Fruit fly (Drosophila melanogaster) whole organism, embryonic: Measurements from ENCODE around the gene KFase.

Source experiments
- Abd-B ChIP-seq: fragments of 200-800 bp; sonication (Bioruptor generic); optimal IDR thresholded peaks from 2 replicates; lab custom pipeline; 2018; ENCODE audit warnings: missing biosample characterization, mild to moderate bottlenecking, missing genetic modification characterization, moderate library complexity
- Antp ChIP-seq: fragments of 200-800 bp; sonication (Bioruptor generic); optimal IDR thresholded peaks from 3 replicates; lab custom pipeline; 2016; ENCODE audit warnings: missing biosample characterization, missing genetic modification characterization
- Bgb ChIP-seq: fragments of 200-800 bp; sonication (Bioruptor generic); IDR thresholded peaks from 2 replicates; pipeline ENCODE4 v1.3.6; 2022; ENCODE audit warnings: missing biosample characterization, missing genetic modification characterization; ENCODE audit not compliant: partially characterized antibody
- CG11560 ChIP-seq: fragments of 200-800 bp; sonication (Bioruptor generic); IDR thresholded peaks from 3 replicates; pipeline ENCODE4 v1.3.6; 2022; ENCODE audit warnings: missing biosample characterization, missing genetic modification characterization
- CG12104 ChIP-seq: fragments of 200-800 bp; sonication (Bioruptor generic); optimal IDR thresholded peaks from 3 replicates; lab custom pipeline; 2016; ENCODE audit warnings: missing biosample characterization, missing genetic modification characterization
- CG12769 ChIP-seq: fragments of 200-800 bp; sonication (Bioruptor generic); optimal IDR thresholded peaks from 2 replicates; lab custom pipeline; 2019; ENCODE audit warnings: missing biosample characterization, mild to moderate bottlenecking, missing genetic modification characterization, moderate library complexity
- CG14710 ChIP-seq: fragments of 200-800 bp; sonication (Bioruptor generic); optimal IDR thresholded peaks from 3 replicates; lab custom pipeline; 2019; ENCODE audit warnings: missing biosample characterization, mild to moderate bottlenecking, missing genetic modification characterization, moderate library complexity
- CG17568 ChIP-seq: fragments of 200-800 bp; sonication (Bioruptor generic); optimal IDR thresholded peaks from 2 replicates; lab custom pipeline; 2018; ENCODE audit warnings: missing biosample characterization, mild to moderate bottlenecking, missing genetic modification characterization, moderate library complexity
- CG17612 ChIP-seq: fragments of 200-800 bp; sonication (Bioruptor generic); IDR thresholded peaks from 2 replicates; pipeline ENCODE4 v1.3.6; 2022; ENCODE audit warnings: missing biosample characterization, missing genetic modification characterization
- CG2202 ChIP-seq: fragments of 200-800 bp; sonication (Bioruptor generic); optimal IDR thresholded peaks from 2 replicates; lab custom pipeline; 2018; ENCODE audit warnings: missing biosample characterization, mild to moderate bottlenecking, missing genetic modification characterization
- CG30403 ChIP-seq: fragments of 200-800 bp; sonication (Bioruptor generic); optimal IDR thresholded peaks from 3 replicates; lab custom pipeline; 2016; ENCODE audit warnings: missing biosample characterization, missing genetic modification characterization
- CG31441 ChIP-seq: fragments of 200-800 bp; sonication (Bioruptor generic); IDR thresholded peaks from 2 replicates; pipeline ENCODE4 v1.3.6; 2022; ENCODE audit warnings: missing biosample characterization, missing genetic modification characterization
- CG32767 ChIP-seq: fragments of 200-800 bp; sonication (Bioruptor generic); IDR thresholded peaks from 2 replicates; pipeline ENCODE4 v1.3.6; 2022; ENCODE audit warnings: missing biosample characterization, missing genetic modification characterization
- CG3726 ChIP-seq: fragments of 200-800 bp; sonication (Bioruptor generic); IDR thresholded peaks from 3 replicates; pipeline ENCODE4, ENCODE4 v1.3.6; 2022; ENCODE audit warnings: missing biosample characterization, missing genetic modification characterization
- CG4360 ChIP-seq: fragments of 200-800 bp; sonication (Bioruptor generic); IDR thresholded peaks from 2 replicates; pipeline ENCODE4 v1.3.6; 2022; ENCODE audit warnings: missing biosample characterization, missing genetic modification characterization
- CG43689 ChIP-seq: fragments of 200-800 bp; sonication (Bioruptor generic); IDR thresholded peaks from 2 replicates; pipeline ENCODE4 v1.3.6; 2022; ENCODE audit warnings: missing biosample characterization, missing genetic modification characterization
- CkIIα-i1 ChIP-seq: fragments of 200-800 bp; sonication (Bioruptor generic); IDR thresholded peaks from 2 replicates; pipeline ENCODE4 v1.3.6; 2022; ENCODE audit warnings: missing biosample characterization, missing genetic modification characterization
- Dbx ChIP-seq: fragments of 200-800 bp; sonication (Bioruptor generic); IDR thresholded peaks from 3 replicates; pipeline ENCODE4 v1.3.6; 2022; ENCODE audit warnings: missing biosample characterization, missing genetic modification characterization
- Doc3 ChIP-seq: fragments of 200-800 bp; sonication (Bioruptor generic); IDR thresholded peaks from 3 replicates; pipeline ENCODE4 v1.3.6; 2022; ENCODE audit warnings: missing biosample characterization, missing genetic modification characterization; ENCODE audit not compliant: partially characterized antibody
- Fer3 ChIP-seq: fragments of 200-800 bp; sonication (Bioruptor generic); optimal IDR thresholded peaks from 2 replicates; lab custom pipeline; 2018; ENCODE audit warnings: missing biosample characterization, mild to moderate bottlenecking, missing genetic modification characterization, moderate library complexity
- Gsc ChIP-seq: fragments of 200-800 bp; sonication (Bioruptor generic); IDR thresholded peaks from 2 replicates; pipeline ENCODE4 v1.3.6; 2022; ENCODE audit warnings: missing biosample characterization, missing genetic modification characterization
- HmgZ ChIP-seq: fragments of 200-800 bp; sonication (Bioruptor generic); optimal IDR thresholded peaks from 2 replicates; lab custom pipeline; 2018; ENCODE audit warnings: missing biosample characterization, mild to moderate bottlenecking, missing genetic modification characterization
- Hr3 ChIP-seq: fragments of 200-800 bp; sonication (Bioruptor generic); optimal IDR thresholded peaks from 3 replicates; lab custom pipeline; 2016; ENCODE audit warnings: missing biosample characterization, missing genetic modification characterization
- MESR4 ChIP-seq: fragments of 200-800 bp; sonication (Bioruptor generic); optimal IDR thresholded peaks from 2 replicates; lab custom pipeline; 2018; ENCODE audit warnings: missing biosample characterization, mild to moderate bottlenecking, missing genetic modification characterization, moderate library complexity
- Ravus ChIP-seq: fragments of 200-800 bp; sonication (Bioruptor generic); IDR thresholded peaks from 2 replicates; pipeline ENCODE4 v1.3.6; 2022; ENCODE audit warnings: missing biosample characterization, missing genetic modification characterization
- Stat92E ChIP-seq, 3 experiments: fragments of >200 bp in 2 of 3; fragments of 200-800 bp in 1 of 3; sonication (Bioruptor generic) in 1 of 3; optimal IDR thresholded peaks; 2 replicates each; lab custom pipeline; 2017 to 2019; ENCODE audit warnings: missing biosample characterization in 3 of 3, missing genetic modification characterization in 3 of 3, mild to moderate bottlenecking in 1 of 3, moderate library complexity in 1 of 3
- YL-1 ChIP-seq: fragments of 200-800 bp; sonication (Bioruptor generic); optimal IDR thresholded peaks from 3 replicates; lab custom pipeline; 2017; ENCODE audit warnings: missing biosample characterization, mild to moderate bottlenecking, missing genetic modification characterization
- amos ChIP-seq: fragments of 200-800 bp; sonication (Bioruptor generic); IDR thresholded peaks from 2 replicates; pipeline ENCODE4 v1.3.6; 2022; ENCODE audit warnings: missing biosample characterization, missing genetic modification characterization; ENCODE audit not compliant: partially characterized antibody
- cas ChIP-seq: fragments of 200-800 bp; sonication (Bioruptor generic); IDR thresholded peaks from 2 replicates; pipeline ENCODE4 v1.3.6; 2022; ENCODE audit warnings: missing biosample characterization, missing genetic modification characterization
- crol ChIP-seq: fragments of 200-800 bp; sonication (Bioruptor generic); IDR thresholded peaks from 2 replicates; pipeline ENCODE4 v1.3.6; 2022; ENCODE audit warnings: missing biosample characterization, missing genetic modification characterization
- dpn ChIP-seq, 2 experiments: fragments of 200-800 bp; sonication (Bioruptor generic); optimal IDR thresholded peaks; 3 replicates each; lab custom pipeline; 2016; ENCODE audit warnings: missing biosample characterization in 2 of 2, missing genetic modification characterization in 2 of 2
- exex ChIP-seq: fragments of 200-800 bp; sonication (Bioruptor generic); optimal IDR thresholded peaks from 4 replicates; lab custom pipeline; 2018; ENCODE audit warnings: missing biosample characterization, mild to moderate bottlenecking, missing genetic modification characterization, moderate library complexity
- grn ChIP-seq: fragments of 200-800 bp; sonication (Bioruptor generic); optimal IDR thresholded peaks from 3 replicates; lab custom pipeline; 2017; ENCODE audit warnings: missing biosample characterization, missing genetic modification characterization
- insv ChIP-seq, 2 experiments: fragments of 200-800 bp; sonication (Bioruptor generic); optimal IDR thresholded peaks; 3 replicates each; lab custom pipeline; 2016 to 2018; ENCODE audit warnings: missing biosample characterization in 2 of 2, missing genetic modification characterization in 2 of 2
- kah ChIP-seq: fragments of 200-800 bp; sonication (Bioruptor generic); optimal IDR thresholded peaks from 2 replicates; lab custom pipeline; 2018; ENCODE audit warnings: missing biosample characterization, mild to moderate bottlenecking, missing genetic modification characterization
- knrl ChIP-seq: fragments of 200-800 bp; sonication (Bioruptor generic); IDR thresholded peaks from 3 replicates; pipeline ENCODE4 v1.3.6; 2022; ENCODE audit warnings: missing biosample characterization, missing genetic modification characterization; ENCODE audit not compliant: partially characterized antibody
- mam ChIP-seq: fragments of 200-800 bp; sonication (Bioruptor generic); optimal IDR thresholded peaks from 3 replicates; lab custom pipeline; 2016; ENCODE audit warnings: missing biosample characterization, missing genetic modification characterization
- pb ChIP-seq: fragments of 200-800 bp; sonication (Bioruptor generic); optimal IDR thresholded peaks from 3 replicates; lab custom pipeline; 2016; ENCODE audit warnings: missing biosample characterization, missing genetic modification characterization
- pho ChIP-seq: fragments of 200-800 bp; sonication (Bioruptor generic); optimal IDR thresholded peaks from 2 replicates; lab custom pipeline; 2016; ENCODE audit warnings: missing biosample characterization, missing genetic modification characterization
- rib ChIP-seq: fragments of 200-800 bp; sonication (Bioruptor generic); IDR thresholded peaks from 2 replicates; pipeline ENCODE4 v1.3.6; 2022; ENCODE audit warnings: missing biosample characterization, missing genetic modification characterization
- sd ChIP-seq: fragments of 200-800 bp; sonication (Bioruptor generic); optimal IDR thresholded peaks from 3 replicates; lab custom pipeline; 2018; ENCODE audit warnings: missing biosample characterization, mild to moderate bottlenecking, missing genetic modification characterization, moderate library complexity
- slp2 ChIP-seq: fragments of 200-800 bp; sonication (Bioruptor generic); optimal IDR thresholded peaks from 2 replicates; lab custom pipeline; 2016; ENCODE audit warnings: missing biosample characterization, missing genetic modification characterization
- sqz ChIP-seq: fragments of 200-800 bp; sonication (Bioruptor generic); optimal IDR thresholded peaks from 3 replicates; lab custom pipeline; 2018; ENCODE audit warnings: missing biosample characterization, mild to moderate bottlenecking, missing genetic modification characterization
- sr ChIP-seq: fragments of 200-800 bp; sonication (Bioruptor generic); IDR thresholded peaks from 3 replicates; pipeline ENCODE4 v1.3.6; 2022; ENCODE audit warnings: missing biosample characterization, missing genetic modification characterization
- tll ChIP-seq, 2 experiments: fragments of 200-800 bp in 1 of 2; fragments of >200 bp in 1 of 2; sonication (Bioruptor generic) in 1 of 2; optimal IDR thresholded peaks; 2 replicates each; lab custom pipeline; 2017 to 2019; ENCODE audit warnings: missing biosample characterization in 2 of 2, missing genetic modification characterization in 2 of 2, mild to moderate bottlenecking in 1 of 2, moderate library complexity in 1 of 2
- toy ChIP-seq: fragments of 200-800 bp; sonication (Bioruptor generic); IDR thresholded peaks from 2 replicates; pipeline ENCODE4 v1.3.6; 2022; ENCODE audit warnings: missing biosample characterization, missing genetic modification characterization
- tup ChIP-seq: fragments of 200-800 bp; sonication (Bioruptor generic); optimal IDR thresholded peaks from 2 replicates; lab custom pipeline; 2016; ENCODE audit warnings: missing biosample characterization, mild to moderate bottlenecking, missing genetic modification characterization, moderate library complexity
- wor ChIP-seq: fragments of 200-800 bp; sonication (Bioruptor generic); IDR thresholded peaks from 2 replicates; pipeline ENCODE4 v1.3.6; 2022; ENCODE audit warnings: missing biosample characterization, missing genetic modification characterization

Gene KFase

dm6 chr2L:6536044-6536581 lies 47.6 kb upstream of the KFase start (continued):
- TF ChIP-seq Doc3 (GFP tag; lab: Robert Waterston, UW): no peak
- TF ChIP-seq knrl (GFP tag; lab: Robert Waterston, UW): 0 out of 3 replicates have a peak, but pooled peaks have one; percentile 33
- no peak for TF ChIP-seq Abd-B (GFP tag; lab: Kevin White, UChicago)
- peak; percentile 25 for TF ChIP-seq CG17568 (GFP tag; lab: Kevin White, UChicago)
- TF ChIP-seq CG30403: no peak
- peak; percentile 84 for TF ChIP-seq sqz
- no peak for TF ChIP-seq pb (GFP tag; lab: Kevin White, UChicago)
- 0 out of 2 replicates have a peak, but pooled peaks have one; percentile 7 for TF ChIP-seq crol (GFP tag; lab: Robert Waterston, UW)
- 0 out of 2 replicates have a peak, but pooled peaks have one; percentile 9 for TF ChIP-seq CG4360
- no peak for TF ChIP-seq mam (GFP tag; lab: Kevin White, UChicago)
- TF ChIP-seq CkIIα-i1 (GFP tag; lab: Robert Waterston, UW): no peak
- peak; percentile 70; the same call in 1 of the 2 replicates for TF ChIP-seq Bgb (GFP tag; lab: Robert Waterston, UW)
- TF ChIP-seq cas (GFP tag; lab: Robert Waterston, UW): no peak
- 0 out of 2 replicates have a peak, but pooled peaks have one; percentile 31 for TF ChIP-seq CG32767 (GFP tag; lab: Robert Waterston, UW)
- TF ChIP-seq, all 482 proteins: peak for 51

- TF ChIP-seq exex: no peak
- TF ChIP-seq CG12769 (tag; lab: Kevin White, UChicago): no peak
- no peak for TF ChIP-seq CG2202 (tag; lab: Kevin White, UChicago)
- no peak for TF ChIP-seq CG3726 (GFP tag; lab: Robert Waterston, UW)
- no peak for TF ChIP-seq tup
- no peak for TF ChIP-seq insv (GFP tag; optimal IDR thresholded peaks at IDR 0.05; lab: Kevin White, UChicago)
- TF ChIP-seq Ravus (GFP tag; lab: Robert Waterston, UW): no peak
- TF ChIP-seq pho (GFP tag; lab: Kevin White, UChicago): no peak
- no peak for TF ChIP-seq HmgZ (tag; lab: Kevin White, UChicago)
- no peak for TF ChIP-seq YL-1
- no peak for TF ChIP-seq CG43689 (GFP tag; lab: Robert Waterston, UW)
- TF ChIP-seq grn (GFP tag; lab: Kevin White, UChicago): peak; percentile 96
- TF ChIP-seq Dbx (GFP tag; lab: Robert Waterston, UW): no peak
- peak in 1 of 3 experiments; percentile 16 for TF ChIP-seq Stat92E (GFP tag; optimal IDR thresholded peaks at IDR 0.05; lab: Kevin White, UChicago)
- TF ChIP-seq CG11560: no peak
- TF ChIP-seq dpn (GFP tag; optimal IDR thresholded peaks at IDR 0.05; lab: Kevin White, UChicago): no peak
- no peak for TF ChIP-seq MESR4 (GFP tag; lab: Kevin White, UChicago)
- TF ChIP-seq amos (GFP tag; lab: Robert Waterston, UW): no peak
- peak; percentile 84 for TF ChIP-seq crol (GFP tag; lab: Robert Waterston, UW)
- TF ChIP-seq sr (GFP tag; lab: Robert Waterston, UW): no peak
- TF ChIP-seq sqz: peak; percentile 41
- no peak for TF ChIP-seq tll (GFP tag; optimal IDR thresholded peaks at IDR 0.05; lab: Kevin White, UChicago)
- TF ChIP-seq Gsc (GFP tag; lab: Robert Waterston, UW): no peak
- TF ChIP-seq rib (GFP tag; lab: Robert Waterston, UW): no peak
- no peak for TF ChIP-seq CG17612
- no peak for TF ChIP-seq Fer3 (tag; lab: Kevin White, UChicago)
- TF ChIP-seq toy (GFP tag; lab: Robert Waterston, UW): no peak
- TF ChIP-seq CG14710: no peak
- no peak for TF ChIP-seq wor (GFP tag; lab: Robert Waterston, UW)
- no peak for TF ChIP-seq CG31441 (GFP tag; lab: Robert Waterston, UW)
- TF ChIP-seq kah (GFP tag; lab: Kevin White, UChicago): no peak
- TF ChIP-seq CG12104 (GFP tag; lab: Kevin White, UChicago): no peak
- peak; percentile 83 for TF ChIP-seq sd (tag; lab: Kevin White, UChicago)
- no peak for TF ChIP-seq slp2 (GFP tag; lab: Kevin White, UChicago)
- TF ChIP-seq Hr3 (GFP tag; lab: Kevin White, UChicago): no peak
- no peak for TF ChIP-seq Antp (GFP tag; lab: Kevin White, UChicago)
These were observed 45.7 kb upstream of the KFase start for dm6 chr2L:6534125-6534815.
